Fruit fly (Drosophila melanogaster) whole organism, pupa: ENCODE data around the gene Non3.

Experiments
- CG13204 ChIP-seq: fragments of 200-800 bp; sonication (Bioruptor generic); optimal IDR thresholded peaks from 2 replicates; lab custom pipeline; 2018; ENCODE audit warnings: missing biosample characterization, mild to moderate bottlenecking, missing genetic modification characterization, moderate library complexity
- CG14655 ChIP-seq: fragments of 200-800 bp; sonication (Bioruptor generic); optimal IDR thresholded peaks from 3 replicates; lab custom pipeline; 2017; ENCODE audit warnings: mild to moderate bottlenecking, missing biosample characterization, missing genetic modification reagents, missing genetic modification characterization
- CG15710 ChIP-seq: fragments of 200-800 bp; sonication (Bioruptor generic); optimal IDR thresholded peaks from 2 replicates; lab custom pipeline; 2018; ENCODE audit warnings: missing biosample characterization, mild to moderate bottlenecking, missing genetic modification characterization, moderate library complexity
- CG17806 ChIP-seq: fragments of 200-800 bp; sonication (Bioruptor generic); optimal IDR thresholded peaks from 2 replicates; lab custom pipeline; 2018; ENCODE audit warnings: missing biosample characterization, mild to moderate bottlenecking, missing genetic modification characterization, moderate library complexity
- CG32121 ChIP-seq: fragments of 200-800 bp; sonication (Bioruptor generic); IDR thresholded peaks from 2 replicates; pipeline ENCODE4 v1.3.6; 2022; ENCODE audit warnings: missing biosample characterization, missing genetic modification characterization
- CG34367 ChIP-seq: fragments of 200-800 bp; sonication (Bioruptor generic); optimal IDR thresholded peaks from 2 replicates; lab custom pipeline; 2018; ENCODE audit warnings: missing biosample characterization, mild to moderate bottlenecking, missing genetic modification characterization
- CG4496 ChIP-seq: fragments of 200-800 bp; sonication (Bioruptor generic); IDR thresholded peaks from 3 replicates; pipeline ENCODE4 v1.3.6; 2022; ENCODE audit warnings: missing biosample characterization, missing genetic modification characterization
- CG8301 ChIP-seq: fragments of 200-800 bp; sonication (Bioruptor generic); optimal IDR thresholded peaks from 2 replicates; lab custom pipeline; 2018; ENCODE audit warnings: missing biosample characterization, mild to moderate bottlenecking, missing genetic modification characterization
- CG9948 ChIP-seq: fragments of 200-800 bp; sonication (Bioruptor generic); optimal IDR thresholded peaks from 2 replicates; lab custom pipeline; 2018; ENCODE audit warnings: missing biosample characterization, mild to moderate bottlenecking, missing genetic modification characterization, moderate library complexity
- EcR ChIP-seq: fragments of 200-800 bp; sonication (Bioruptor generic); optimal IDR thresholded peaks from 3 replicates; lab custom pipeline; 2019; ENCODE audit warnings: missing biosample characterization, missing genetic modification characterization, mild to moderate bottlenecking, moderate library complexity, missing genetic modification reagents
- Pif1B ChIP-seq: fragments of 200-800 bp; sonication (Bioruptor generic); optimal IDR thresholded peaks from 3 replicates; lab custom pipeline; 2016; ENCODE audit warnings: missing biosample characterization, missing genetic modification characterization
- Snoo ChIP-seq: fragments of 200-800 bp; sonication (Bioruptor generic); optimal IDR thresholded peaks from 3 replicates; lab custom pipeline; 2017; ENCODE audit warnings: missing biosample characterization, mild to moderate bottlenecking, missing genetic modification characterization, inconsistent platforms
- fd96Ca ChIP-seq: fragments of 200-800 bp; sonication (Bioruptor generic); IDR thresholded peaks from 3 replicates; pipeline ENCODE4 v1.3.6; 2022; ENCODE audit warnings: missing biosample characterization, missing genetic modification characterization
- rn ChIP-seq: fragments of 200-800 bp; sonication (Bioruptor generic); IDR thresholded peaks from 2 replicates; pipeline ENCODE4 v1.3.6; 2022; ENCODE audit warnings: missing biosample characterization, missing genetic modification characterization

dm6 chr3R:18232187-18232586 is 8.7 kb downstream of the Non3 start:
- TF ChIP-seq CG9948 (no peak), CG8301 (tag; lab: Kevin White, UChicago) (no peak), CG34367 (tag; lab: Kevin White, UChicago) (no peak), CG32121 (GFP tag; lab: Robert Waterston, UW) (no peak), CG14655 (GFP tag; lab: Kevin White, UChicago) (no peak), EcR (no peak), fd96Ca (GFP tag; lab: Robert Waterston, UW) (no peak), rn (GFP tag; lab: Robert Waterston, UW) (no peak), Pif1B (GFP tag; lab: Kevin White, UChicago) (no peak), CG15710 (tag; lab: Kevin White, UChicago) (no peak), CG17806 (tag; lab: Kevin White, UChicago) (no peak), CG13204 (GFP tag; lab: Kevin White, UChicago) (no peak), Snoo (tag; lab: Kevin White, UChicago) (no peak), CG4496 (no peak)
